Fruit fly (Drosophila melanogaster): ENCODE results near the gene CG4793.

The CG4793 gene

DNA sequence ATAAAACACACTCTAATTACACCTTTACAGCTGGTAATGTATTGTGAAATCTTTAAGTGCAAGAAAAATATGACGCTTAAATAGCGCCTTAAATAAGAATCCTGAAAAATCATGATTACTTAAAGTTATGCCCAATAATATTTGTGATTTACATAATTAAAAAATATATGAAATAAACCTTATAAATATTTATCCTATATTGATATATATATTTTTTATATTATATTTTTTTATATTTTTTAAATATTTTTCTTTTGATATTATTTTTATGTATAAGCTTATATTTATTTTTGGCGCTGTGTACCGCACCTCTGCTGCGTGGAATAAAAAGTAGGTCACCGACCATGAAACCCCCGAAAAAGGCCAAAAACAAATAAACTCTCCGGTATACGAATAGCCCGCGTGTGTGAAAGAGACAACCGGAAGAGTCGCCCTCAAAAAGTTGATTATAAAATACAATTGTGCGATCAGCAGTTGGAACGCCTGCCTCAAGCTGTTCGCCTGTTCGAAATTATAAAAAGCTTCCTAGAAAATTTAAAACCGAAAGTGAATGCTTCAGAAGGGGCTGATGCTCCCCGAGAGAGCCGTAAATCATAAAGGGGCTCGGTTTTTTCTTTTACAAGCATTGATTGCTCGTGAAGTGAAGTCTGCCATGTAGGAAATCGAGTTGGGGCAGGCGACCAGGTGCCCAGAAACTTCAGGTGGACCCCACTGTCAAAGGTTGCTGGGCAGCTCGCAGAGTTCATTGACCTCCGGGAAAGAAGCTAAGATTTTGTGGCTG lies 14.5 kb upstream of the CG4793 start (continued):
- TF ChIP-seq Hr78 (GFP tag; optimal IDR thresholded peaks at IDR 0.05), result peak in 1 of 2 experiments; percentile 95
- peak; percentile 50 for TF ChIP-seq slbo (GFP tag; IDR thresholded peaks at IDR 0.05)
- peak; percentile 96 for TF ChIP-seq CG12769 (tag; optimal IDR thresholded peaks at IDR 0.05)
- no peak for TF ChIP-seq CG17186 (GFP tag; optimal IDR thresholded peaks at IDR 0.05)
- TF ChIP-seq D (optimal IDR thresholded peaks at IDR 0.05), result no peak
- peak; percentile 37 for TF ChIP-seq D (GFP tag; optimal IDR thresholded peaks at IDR 0.05)
- peak; percentile 72 for TF ChIP-seq CG8388 (GFP tag; optimal IDR thresholded peaks at IDR 0.05)
- TF ChIP-seq ap (GFP tag; IDR thresholded peaks at IDR 0.05), result no peak
- TF ChIP-seq zen2 (GFP tag; IDR thresholded peaks at IDR 0.05; ENCODE audit: partially characterized antibody), result no peak
- TF ChIP-seq otp (GFP tag; IDR thresholded peaks at IDR 0.05), result no peak
- peak; percentile 53 for TF ChIP-seq CG10267 (tag; optimal IDR thresholded peaks at IDR 0.05)
- peak; percentile 88 for TF ChIP-seq CG34376 (GFP tag; optimal IDR thresholded peaks at IDR 0.05)
- TF ChIP-seq Eip74EF (GFP tag; optimal IDR thresholded peaks at IDR 0.05), result peak in 1 of 2 experiments; percentile 99
- peak; percentile 99 for TF ChIP-seq CG31224 (GFP tag; IDR thresholded peaks at IDR 0.05)
- no peak for TF ChIP-seq CG4820 (GFP tag; optimal IDR thresholded peaks at IDR 0.05)
- peak; percentile 24; the same call in 1 of the 2 replicates for TF ChIP-seq E2f1 (GFP tag; IDR thresholded peaks at IDR 0.05)
- no peak for TF ChIP-seq jing (GFP tag; optimal IDR thresholded peaks at IDR 0.05)
- TF ChIP-seq CG14441 (GFP tag; IDR thresholded peaks at IDR 0.05), result no peak
- TF ChIP-seq dmrt11E (tag; optimal IDR thresholded peaks at IDR 0.05), result peak; percentile 56
- peak; percentile 35 for TF ChIP-seq CG6254 (GFP tag; optimal IDR thresholded peaks at IDR 0.05)
- peak; percentile 73 for TF ChIP-seq CG10979 (tag; optimal IDR thresholded peaks at IDR 0.05)
- peak; percentile 50 for TF ChIP-seq HmgD (GFP tag; optimal IDR thresholded peaks at IDR 0.05)
- no peak for TF ChIP-seq CG17802 (tag; optimal IDR thresholded peaks at IDR 0.05)
- TF ChIP-seq CG12391 (tag; optimal IDR thresholded peaks at IDR 0.05), result peak; percentile 67
- TF ChIP-seq Ets65A (GFP tag), result peak; percentile 79
- TF ChIP-seq CG7556 (GFP tag; optimal IDR thresholded peaks at IDR 0.05), result peak; percentile 70
- TF ChIP-seq Fer3 (tag; optimal IDR thresholded peaks at IDR 0.05), result peak; percentile 36

dm6 chr2L:15909277-15909674 lies 13.9 kb upstream of the CG4793 start:
- TF ChIP-seq HmgD (GFP tag; optimal IDR thresholded peaks at IDR 0.05), result no peak
- TF ChIP-seq HLH3B (GFP tag; IDR thresholded peaks at IDR 0.05), result no peak
- no peak for TF ChIP-seq bbx (GFP tag; IDR thresholded peaks at IDR 0.05; ENCODE audit: partially characterized antibody)

DNA sequence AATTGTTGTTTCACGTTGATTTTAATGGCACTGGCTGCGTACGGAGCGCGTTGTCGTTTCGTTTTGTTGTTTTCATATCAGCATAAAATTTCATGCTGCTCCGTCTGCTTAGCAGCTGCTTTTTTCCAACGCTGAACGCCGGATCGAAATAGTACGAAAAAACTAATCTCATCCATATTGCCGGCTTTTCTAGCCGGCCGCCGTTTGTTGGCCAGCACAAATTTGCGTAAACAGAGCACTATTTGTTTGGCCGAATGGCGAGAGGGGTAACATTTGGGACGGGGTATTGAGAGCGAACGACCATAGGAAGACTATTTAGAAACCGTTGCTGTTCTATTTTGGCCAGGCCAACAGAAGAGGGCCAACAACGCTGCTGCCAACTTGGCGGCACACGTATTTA lies 13.4 kb upstream of the CG4793 start:
- peak; percentile 61 for TF ChIP-seq lab (GFP tag; optimal IDR thresholded peaks at IDR 0.05)
- TF ChIP-seq cas (GFP tag; IDR thresholded peaks at IDR 0.05), result no peak
- TF ChIP-seq Dek (tag; optimal IDR thresholded peaks at IDR 0.05), result no peak
- TF ChIP-seq dati (GFP tag; IDR thresholded peaks at IDR 0.05), result no peak
- TF ChIP-seq hbn (GFP tag; IDR thresholded peaks at IDR 0.05; ENCODE audit: partially characterized antibody), result no peak
- no peak for TF ChIP-seq Stat92E (GFP tag; optimal IDR thresholded peaks at IDR 0.05)
- no peak for TF ChIP-seq trem (tag; optimal IDR thresholded peaks at IDR 0.05)
- TF ChIP-seq CG6654 (GFP tag; optimal IDR thresholded peaks at IDR 0.05), result no peak
- no peak for TF ChIP-seq PHDP (tag; optimal IDR thresholded peaks at IDR 0.05)
- no peak for TF ChIP-seq CG7372 (GFP tag; IDR thresholded peaks at IDR 0.05)
- TF ChIP-seq Antp (GFP tag; optimal IDR thresholded peaks at IDR 0.05), result no peak
- TF ChIP-seq HLHmδ (GFP tag; optimal IDR thresholded peaks at IDR 0.05), result no peak
- TF ChIP-seq CG8281 (tag; optimal IDR thresholded peaks at IDR 0.05), result no peak
- TF ChIP-seq br (optimal IDR thresholded peaks at IDR 0.05), result no peak
- no peak for TF ChIP-seq CG4282 (GFP tag; optimal IDR thresholded peaks at IDR 0.05)
- TF ChIP-seq gcm2 (GFP tag; optimal IDR thresholded peaks at IDR 0.05), result no peak
- no peak for TF ChIP-seq YL-1 (GFP tag; optimal IDR thresholded peaks at IDR 0.05)
- TF ChIP-seq Deaf1 (tag; optimal IDR thresholded peaks at IDR 0.05), result peak; percentile 59
- no peak for TF ChIP-seq CG7357 (GFP tag; IDR thresholded peaks at IDR 0.05)

Data from whole organism, embryonic.